Fruit fly (Drosophila melanogaster) S2 (cell line): Measurements from ENCODE around the gene CG11417.

Source experiments
- CG8478 ChIP-seq: fragments of >200 bp; optimal IDR thresholded peaks from 2 replicates; lab custom pipeline; 2018
- CTCF ChIP-seq, 2 experiments: fragments of >200 bp; optimal IDR thresholded peaks; 2 replicates each; lab custom pipeline; 2018

dm6 chrX:1353322-1354212 is at the start of gene CG11417, which contains the start of gene CG12773:
- TF ChIP-seq CG8478 (lab: Kevin White, UChicago) (no peak), CTCF (optimal IDR thresholded peaks at IDR 0.05; lab: Kevin White, UChicago) (no peak)
